Worm (Caenorhabditis elegans) whole organism, early embryonic: Measurements from ENCODE around the gene aptf-3.

ENCODE experiments used
- B0310.2 ChIP-seq: sonication (generic microtip); optimal IDR thresholded peaks from 2 replicates; lab custom pipeline; 2016; ENCODE audit warnings: mild to moderate bottlenecking, missing genetic modification characterization, missing compliant biosample characterization
- F13C5.2 ChIP-seq: sonication (generic microtip); optimal IDR thresholded peaks from 2 replicates; lab custom pipeline; 2017; ENCODE audit warnings: mild to moderate bottlenecking, missing genetic modification characterization, inconsistent platforms, missing compliant biosample characterization
- aly-1 ChIP-seq: sonication (generic microtip); optimal IDR thresholded peaks from 2 replicates; lab custom pipeline; 2016; ENCODE audit warnings: missing genetic modification characterization, missing compliant biosample characterization
- ama-1 ChIP-seq: fragments of 150-350 bp; optimal IDR thresholded peaks from 2 replicates; lab custom pipeline; 2014
- ceh-13 ChIP-seq: fragments of 200-800 bp; sonication (Bioruptor generic); optimal IDR thresholded peaks from 2 replicates; lab custom pipeline; 2018; ENCODE audit warnings: mild to moderate bottlenecking, missing genetic modification characterization, missing compliant biosample characterization
- flt-1 ChIP-seq: fragments of 200-800 bp; sonication (Bioruptor generic); IDR thresholded peaks from 2 replicates; pipeline ENCODE4 v1.3.6; 2022; ENCODE audit warnings: missing genetic modification characterization, missing compliant biosample characterization
- hmbx-1 ChIP-seq: sonication (generic microtip); optimal IDR thresholded peaks from 2 replicates; lab custom pipeline; 2016; ENCODE audit warnings: mild to moderate bottlenecking, missing genetic modification characterization, missing compliant biosample characterization
- hmg-4 ChIP-seq: fragments of 200-800 bp; sonication (Bioruptor generic); optimal IDR thresholded peaks from 2 replicates; lab custom pipeline; 2018; ENCODE audit warnings: mild to moderate bottlenecking, missing genetic modification characterization, missing compliant biosample characterization
- pes-1 ChIP-seq: fragments of 200-800 bp; sonication (Bioruptor generic); IDR thresholded peaks from 2 replicates; pipeline ENCODE4 v1.3.6; 2022; ENCODE audit warnings: missing genetic modification reagents, missing genetic modification characterization, missing compliant biosample characterization
- scrt-1 ChIP-seq: fragments of 200-800 bp; sonication (Bioruptor generic); IDR thresholded peaks from 2 replicates; pipeline ENCODE4 v1.3.6; 2022; ENCODE audit warnings: missing genetic modification characterization, missing compliant biosample characterization
- sea-1 ChIP-seq: fragments of 200-800 bp; sonication (Bioruptor generic); conservative IDR thresholded peaks from 2 replicates; pipeline ENCODE4 v1.3.6; 2022; ENCODE audit warnings: missing genetic modification characterization, missing compliant biosample characterization
- tbx-37 ChIP-seq: fragments of 200-800 bp; sonication (Bioruptor generic); conservative IDR thresholded peaks from 2 replicates; pipeline ENCODE4 v1.3.6; 2022; ENCODE audit warnings: missing genetic modification reagents, missing genetic modification characterization, missing compliant biosample characterization
- tra-4 ChIP-seq: sonication (generic microtip); optimal IDR thresholded peaks from 2 replicates; lab custom pipeline; 2017; ENCODE audit warnings: missing genetic modification characterization, missing compliant biosample characterization

DNA sequence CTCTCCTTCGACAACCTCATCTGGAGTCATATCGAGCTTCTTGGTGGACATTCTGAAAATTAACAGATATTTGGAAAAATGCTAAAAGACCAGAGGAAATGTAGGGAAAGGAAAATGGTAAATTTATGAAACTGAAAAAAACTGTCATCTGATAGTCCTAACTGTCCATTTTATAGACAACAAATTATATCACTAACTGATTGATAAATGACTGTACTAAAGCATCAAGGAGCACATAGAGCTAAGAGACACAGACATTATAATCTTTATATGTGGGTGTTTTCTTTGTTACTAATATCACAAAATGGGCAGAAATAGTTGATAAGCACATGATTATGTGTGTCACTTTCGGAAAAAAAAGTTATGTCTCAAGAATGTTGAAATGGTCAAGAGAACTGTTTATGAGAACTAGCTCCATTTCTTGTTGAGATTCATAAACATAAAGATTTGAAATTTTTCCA is 27.2 kb upstream of the aptf-3 start, which contains the start of gene F54C9.3:
- TF ChIP-seq ama-1 (lab: Kevin White, UChicago): no peak
- no peak for TF ChIP-seq B0310.2 (tag; lab: Kevin White, UChicago)
- no peak for TF ChIP-seq sea-1 (GFP tag; lab: Robert Waterston, UW)
- no peak for TF ChIP-seq flt-1 (GFP tag; lab: Robert Waterston, UW)
- no peak for TF ChIP-seq hmg-4 (GFP tag; lab: Kevin White, UChicago)
- TF ChIP-seq hmbx-1 (tag; lab: Kevin White, UChicago): no peak
- TF ChIP-seq F13C5.2 (tag; lab: Kevin White, UChicago): no peak
- TF ChIP-seq pes-1 (GFP tag; lab: Robert Waterston, UW): no peak
- no peak for TF ChIP-seq tbx-37 (GFP tag; lab: Robert Waterston, UW)
- no peak for TF ChIP-seq tra-4 (tag; lab: Kevin White, UChicago)
- no peak for TF ChIP-seq scrt-1 (GFP tag; lab: Robert Waterston, UW)
- TF ChIP-seq aly-1 (tag; lab: Kevin White, UChicago): no peak
- TF ChIP-seq ceh-13 (GFP tag; lab: Kevin White, UChicago): no peak
